Fruit fly (Drosophila melanogaster): ENCODE data around the gene CG14325.

CG14325 gene

dm6 chr3R:17604880-17605667, 21.9 kb upstream of the CG14325 start (continued):
- TF ChIP-seq CG10979 (tag; optimal IDR thresholded peaks at IDR 0.05): peak; percentile 30
- no peak for TF ChIP-seq Xbp1 (GFP tag; optimal IDR thresholded peaks at IDR 0.05)
- peak; percentile 6 for TF ChIP-seq CG30403 (GFP tag; optimal IDR thresholded peaks at IDR 0.05)
- no peak for TF ChIP-seq dimm (GFP tag; IDR thresholded peaks at IDR 0.05)
- TF ChIP-seq CoRest (tag; optimal IDR thresholded peaks at IDR 0.05): peak; percentile 38
- TF ChIP-seq CG18011 (GFP tag; optimal IDR thresholded peaks at IDR 0.05): no peak
- TF ChIP-seq CG2120 (GFP tag; optimal IDR thresholded peaks at IDR 0.05): peak; percentile 6
- TF ChIP-seq gem (tag; optimal IDR thresholded peaks at IDR 0.05): peak; percentile 44
- TF ChIP-seq emc (GFP tag; optimal IDR thresholded peaks at IDR 0.05): no peak
- TF ChIP-seq maf-S (GFP tag; optimal IDR thresholded peaks at IDR 0.05): no peak
- TF ChIP-seq CG10274 (GFP tag; optimal IDR thresholded peaks at IDR 0.05): no peak
- TF ChIP-seq hkb (optimal IDR thresholded peaks at IDR 0.05): no peak
- TF ChIP-seq hkb (GFP tag; IDR thresholded peaks at IDR 0.05): 0 out of 2 replicates have a peak, but pooled peaks have one; percentile 9
- no peak for TF ChIP-seq CG2199 (GFP tag; IDR thresholded peaks at IDR 0.05)
- TF ChIP-seq CG18476 (GFP tag; optimal IDR thresholded peaks at IDR 0.05): no peak
- no peak for TF ChIP-seq bsh (GFP tag; optimal IDR thresholded peaks at IDR 0.05)
- TF ChIP-seq pum (GFP tag; optimal IDR thresholded peaks at IDR 0.05): no peak
- no peak for TF ChIP-seq CG14710 (tag; optimal IDR thresholded peaks at IDR 0.05)
- TF ChIP-seq CG14667 (GFP tag; IDR thresholded peaks at IDR 0.05): no peak
- TF ChIP-seq aop (GFP tag; IDR thresholded peaks at IDR 0.05): no peak
- TF ChIP-seq CG34376 (GFP tag; optimal IDR thresholded peaks at IDR 0.05): peak; percentile 16
- TF ChIP-seq Oli (tag; optimal IDR thresholded peaks at IDR 0.05): peak; percentile 8
- no peak for TF ChIP-seq CG2202 (tag; optimal IDR thresholded peaks at IDR 0.05)
- TF ChIP-seq Hr3 (GFP tag; optimal IDR thresholded peaks at IDR 0.05): no peak
- peak; percentile 47 for TF ChIP-seq grau (tag; optimal IDR thresholded peaks at IDR 0.05)
- no peak for TF ChIP-seq jigr1 (GFP tag; IDR thresholded peaks at IDR 0.05)
- TF ChIP-seq CG7357 (GFP tag; IDR thresholded peaks at IDR 0.05): no peak
- TF ChIP-seq CG7745 (tag; optimal IDR thresholded peaks at IDR 0.05): peak; percentile 34
- TF ChIP-seq NFAT (GFP tag; IDR thresholded peaks at IDR 0.05): no peak
- 0 out of 4 replicates have a peak, but pooled peaks have one; percentile 0 for TF ChIP-seq Dll (GFP tag; IDR thresholded peaks at IDR 0.05; ENCODE audit: partially characterized antibody)
- TF ChIP-seq scrt (GFP tag; optimal IDR thresholded peaks at IDR 0.05): peak; percentile 12
- TF ChIP-seq grn (GFP tag; optimal IDR thresholded peaks at IDR 0.05): no peak
- TF ChIP-seq tll (GFP tag; optimal IDR thresholded peaks at IDR 0.05): peak in 1 of 2 experiments; percentile 19
- no peak for TF ChIP-seq Eip74EF (GFP tag; optimal IDR thresholded peaks at IDR 0.05)
- no peak for TF ChIP-seq CG32772 (GFP tag; IDR thresholded peaks at IDR 0.05)
- peak; percentile 18 for TF ChIP-seq CG6683 (GFP tag; optimal IDR thresholded peaks at IDR 0.05)
- no peak for TF ChIP-seq Mad (GFP tag; optimal IDR thresholded peaks at IDR 0.05)
- TF ChIP-seq CG18262 (tag; optimal IDR thresholded peaks at IDR 0.05): no peak
- TF ChIP-seq sens (GFP tag): peak; percentile 78
- no peak for TF ChIP-seq vfl (GFP tag; optimal IDR thresholded peaks at IDR 0.05)
- TF ChIP-seq Meics (GFP tag; optimal IDR thresholded peaks at IDR 0.05): peak; percentile 56
- no peak for TF ChIP-seq Rx (GFP tag; IDR thresholded peaks at IDR 0.05)
- TF ChIP-seq zen (tag; optimal IDR thresholded peaks at IDR 0.05): peak; percentile 55
- TF ChIP-seq CG5245 (GFP tag; optimal IDR thresholded peaks at IDR 0.05): no peak
- TF ChIP-seq CG32532 (GFP tag; IDR thresholded peaks at IDR 0.05): 0 out of 2 replicates have a peak, but pooled peaks have one; percentile 15
- no peak for TF ChIP-seq fru (optimal IDR thresholded peaks at IDR 0.05)
- no peak for TF ChIP-seq unpg (GFP tag; optimal IDR thresholded peaks at IDR 0.05)
- TF ChIP-seq CG17385 (GFP tag; optimal IDR thresholded peaks at IDR 0.05): peak; percentile 6
- TF ChIP-seq Hr51 (GFP tag; optimal IDR thresholded peaks at IDR 0.05): peak in 1 of 2 experiments; percentile 41
